Worm (Caenorhabditis elegans): ENCODE measurements around the gene Y26G10.1.

Gene Y26G10.1

ce11 chrV:17724704-17725103 lies 29.0 kb upstream of the Y26G10.1 start, which contains the start of gene fat-5 (continued):
- TF ChIP-seq unc-3 (GFP tag; conservative IDR thresholded peaks at IDR 0.05) (no peak), unc-3 (tag; optimal IDR thresholded peaks at IDR 0.05) (no peak)

ce11 chrV:17723142-17723781 lies 27.6 kb upstream of the Y26G10.1 start:
- TF ChIP-seq gmeb-2 (tag; optimal IDR thresholded peaks at IDR 0.05) = no peak
- TF ChIP-seq elt-2 (tag; optimal IDR thresholded peaks at IDR 0.05) = peak; percentile 18
- no peak for TF ChIP-seq hlh-8 (tag; optimal IDR thresholded peaks at IDR 0.05)

- TF ChIP-seq sox-4 (tag; optimal IDR thresholded peaks at IDR 0.05) (no peak), ttx-3 (tag; optimal IDR thresholded peaks at IDR 0.05) (no peak), ceh-22 (tag; optimal IDR thresholded peaks at IDR 0.05) (no peak), unc-42 (tag; optimal IDR thresholded peaks at IDR 0.05) (no peak), fkh-10 (GFP tag; optimal IDR thresholded peaks at IDR 0.05) (no peak), hlh-15 (tag; optimal IDR thresholded peaks at IDR 0.05) (no peak), odd-2 (tag; optimal IDR thresholded peaks at IDR 0.05) (no peak), pha-2 (tag; optimal IDR thresholded peaks at IDR 0.05) (no peak), dmd-4 (tag; optimal IDR thresholded peaks at IDR 0.05; ENCODE audit: borderline replicate concordance) (no peak), pag-3 (tag; optimal IDR thresholded peaks at IDR 0.05; ENCODE audit: borderline replicate concordance) (no peak), nhr-11 (tag; optimal IDR thresholded peaks at IDR 0.05) (no peak), Y22D7AL.16 (tag; optimal IDR thresholded peaks at IDR 0.05) (no peak)
These were observed 26.9 kb upstream of the Y26G10.1 start for ce11 chrV:17722553-17722952.

ce11 chrV:17721709-17722108 lies 26.0 kb upstream of the Y26G10.1 start:
- TF ChIP-seq F13H6.1 (tag; optimal IDR thresholded peaks at IDR 0.05) = no peak
- TF ChIP-seq elt-2 (tag; optimal IDR thresholded peaks at IDR 0.05) = peak; percentile 83

ce11 chrV:17718647-17719046 lies 22.9 kb upstream of the Y26G10.1 start, which contains the start of gene str-77:
Gene str-77 (plus strand): TSS chrV:17718947.
- TF ChIP-seq hlh-6 (tag; optimal IDR thresholded peaks at IDR 0.05) (no peak), ceh-48 (tag; optimal IDR thresholded peaks at IDR 0.05) (no peak), K02D7.2 (tag; optimal IDR thresholded peaks at IDR 0.05) (no peak), ztf-16 (tag; optimal IDR thresholded peaks at IDR 0.05) (no peak), ceh-24 (tag; optimal IDR thresholded peaks at IDR 0.05) (no peak), ahr-1 (tag; optimal IDR thresholded peaks at IDR 0.05) (no peak), odd-2 (tag; optimal IDR thresholded peaks at IDR 0.05) (no peak), ref-2 (tag; optimal IDR thresholded peaks at IDR 0.05) (no peak), elt-2 (tag; optimal IDR thresholded peaks at IDR 0.05) (no peak), syd-9 (tag; optimal IDR thresholded peaks at IDR 0.05) (no peak), nfya-1 (tag; optimal IDR thresholded peaks at IDR 0.05) (no peak), pag-3 (tag; optimal IDR thresholded peaks at IDR 0.05; ENCODE audit: borderline replicate concordance) (no peak), ceh-31 (tag; optimal IDR thresholded peaks at IDR 0.05) (no peak), unc-3 (GFP tag; conservative IDR thresholded peaks at IDR 0.05) (no peak), unc-3 (tag; optimal IDR thresholded peaks at IDR 0.05) (no peak)

- TF ChIP-seq elt-2 (tag; optimal IDR thresholded peaks at IDR 0.05) = peak; percentile 98
- no peak for TF ChIP-seq ceh-34 (tag; optimal IDR thresholded peaks at IDR 0.05)
These were observed 18.6 kb upstream of the Y26G10.1 start, which contains the start of gene twk-33 for ce11 chrV:17714330-17714729. Gene twk-33 (minus strand): TSS chrV:17714377.

- no peak for TF ChIP-seq K02D7.2 (tag; optimal IDR thresholded peaks at IDR 0.05)
- TF ChIP-seq ceh-18 (tag; optimal IDR thresholded peaks at IDR 0.05) = no peak
- no peak for TF ChIP-seq syd-9 (tag; optimal IDR thresholded peaks at IDR 0.05)
- no peak for TF ChIP-seq ceh-6 (GFP tag; optimal IDR thresholded peaks at IDR 0.05)
- no peak for TF ChIP-seq hlh-8 (tag; optimal IDR thresholded peaks at IDR 0.05)
- TF ChIP-seq unc-55 (GFP tag; optimal IDR thresholded peaks at IDR 0.05) = no peak
- no peak for TF ChIP-seq ets-4 (tag; optimal IDR thresholded peaks at IDR 0.05)
- TF ChIP-seq hlh-6 (tag; optimal IDR thresholded peaks at IDR 0.05) = no peak
- TF ChIP-seq ref-2 (tag; optimal IDR thresholded peaks at IDR 0.05) = no peak
- TF ChIP-seq lim-6 (tag; optimal IDR thresholded peaks at IDR 0.05) = no peak
- no peak for TF ChIP-seq ceh-30 (tag; optimal IDR thresholded peaks at IDR 0.05)
- TF ChIP-seq pha-4 (tag; optimal IDR thresholded peaks at IDR 0.05) = no peak
- no peak for TF ChIP-seq ceh-22 (tag; optimal IDR thresholded peaks at IDR 0.05)
- TF ChIP-seq ceh-24 (tag; optimal IDR thresholded peaks at IDR 0.05) = no peak
- TF ChIP-seq ama-1 (optimal IDR thresholded peaks at IDR 0.05) = no peak
- no peak for TF ChIP-seq pros-1 (tag; optimal IDR thresholded peaks at IDR 0.05)
- no peak for TF ChIP-seq tbx-2 (tag; optimal IDR thresholded peaks at IDR 0.05)
- no peak for TF ChIP-seq odd-2 (tag; optimal IDR thresholded peaks at IDR 0.05)
- no peak for TF ChIP-seq dmd-4 (tag; optimal IDR thresholded peaks at IDR 0.05; ENCODE audit: borderline replicate concordance)
- TF ChIP-seq eyg-1 (tag; optimal IDR thresholded peaks at IDR 0.05) = no peak
These were observed 16.6 kb upstream of the Y26G10.1 start for ce11 chrV:17712349-17712748.

All from whole organism, late embryonic.